Fruit fly (Drosophila melanogaster) whole organism, adult: ENCODE results near the gene CG9926.

ENCODE experiments used
- CG11617 ChIP-seq: fragments of 200-800 bp; sonication (Bioruptor generic); optimal IDR thresholded peaks from 2 replicates; lab custom pipeline; 2017; ENCODE audit warnings: mild to moderate bottlenecking, missing biosample characterization, missing genetic modification reagents, missing genetic modification characterization
- CG12768 ChIP-seq: fragments of 200-800 bp; sonication (Bioruptor generic); optimal IDR thresholded peaks from 2 replicates; lab custom pipeline; 2017; ENCODE audit warnings: missing biosample characterization, missing genetic modification characterization, mild to moderate bottlenecking, moderate library complexity, missing genetic modification reagents
- CG14711 ChIP-seq: fragments of 200-800 bp; sonication (Bioruptor generic); optimal IDR thresholded peaks from 2 replicates; lab custom pipeline; 2018; ENCODE audit warnings: missing biosample characterization, mild to moderate bottlenecking, missing genetic modification characterization, moderate library complexity
- CG1620 ChIP-seq: fragments of 200-800 bp; sonication (Bioruptor generic); optimal IDR thresholded peaks from 2 replicates; lab custom pipeline; 2016; ENCODE audit warnings: missing biosample characterization, missing genetic modification characterization
- CG33017 ChIP-seq: fragments of 200-800 bp; sonication (Bioruptor generic); optimal IDR thresholded peaks from 2 replicates; lab custom pipeline; 2018; ENCODE audit warnings: missing biosample characterization, mild to moderate bottlenecking, missing genetic modification characterization, moderate library complexity
- CG5204 ChIP-seq: fragments of 200-800 bp; sonication (Bioruptor generic); optimal IDR thresholded peaks from 2 replicates; lab custom pipeline; 2016; ENCODE audit warnings: missing biosample characterization, missing genetic modification characterization
- CG7045 ChIP-seq: fragments of 200-800 bp; sonication (Bioruptor generic); optimal IDR thresholded peaks from 2 replicates; lab custom pipeline; 2017; ENCODE audit warnings: missing biosample characterization, mild to moderate bottlenecking, missing genetic modification characterization
- CG7101 ChIP-seq: fragments of 200-800 bp; sonication (Bioruptor generic); optimal IDR thresholded peaks from 2 replicates; lab custom pipeline; 2018; ENCODE audit warnings: missing biosample characterization, mild to moderate bottlenecking, missing genetic modification characterization, moderate library complexity
- Clk ChIP-seq: fragments of 200-800 bp; sonication (Bioruptor generic); optimal IDR thresholded peaks from 2 replicates; lab custom pipeline; 2017; ENCODE audit warnings: missing biosample characterization, missing genetic modification characterization
- Crg-1 ChIP-seq: fragments of 200-800 bp; sonication (Bioruptor generic); optimal IDR thresholded peaks from 2 replicates; lab custom pipeline; 2016; ENCODE audit warnings: missing biosample characterization, missing genetic modification characterization
- Hr96 ChIP-seq: fragments of 200-800 bp; sonication (Bioruptor generic); optimal IDR thresholded peaks from 2 replicates; lab custom pipeline; 2016; ENCODE audit warnings: missing biosample characterization, missing genetic modification characterization
- Mnt ChIP-seq: fragments of 200-800 bp; sonication (Bioruptor generic); optimal IDR thresholded peaks from 2 replicates; lab custom pipeline; 2016; ENCODE audit warnings: missing biosample characterization, mild to moderate bottlenecking, missing genetic modification characterization
- bab1 ChIP-seq: fragments of 200-800 bp; sonication (Bioruptor generic); optimal IDR thresholded peaks from 3 replicates; lab custom pipeline; 2019; ENCODE audit warnings: missing biosample characterization, mild to moderate bottlenecking, missing genetic modification characterization, moderate library complexity
- cic ChIP-seq: fragments of 200-800 bp; sonication (Bioruptor generic); optimal IDR thresholded peaks from 2 replicates; lab custom pipeline; 2017; ENCODE audit warnings: missing biosample characterization, mild to moderate bottlenecking, missing genetic modification characterization, moderate library complexity
- cnc ChIP-seq, 2 experiments: fragments of >200 bp; optimal IDR thresholded peaks; 2 replicates each; lab custom pipeline; 2017
- kay ChIP-seq: fragments of 200-800 bp; sonication (Bioruptor generic); peaks from one replicate; lab custom pipeline; 2016; ENCODE audit warnings: missing biosample characterization, missing genetic modification characterization, borderline replicate concordance
- ovo ChIP-seq: fragments of 200-800 bp; sonication (Bioruptor generic); optimal IDR thresholded peaks from 2 replicates; lab custom pipeline; 2016; ENCODE audit warnings: missing biosample characterization, missing genetic modification characterization
- pad ChIP-seq: fragments of 200-800 bp; sonication (Bioruptor generic); optimal IDR thresholded peaks from 3 replicates; lab custom pipeline; 2017; ENCODE audit warnings: missing biosample characterization, missing genetic modification characterization, mild to moderate bottlenecking, moderate library complexity, missing genetic modification reagents
- tj ChIP-seq: fragments of 200-800 bp; sonication (Bioruptor generic); optimal IDR thresholded peaks from 3 replicates; lab custom pipeline; 2017; ENCODE audit warnings: missing biosample characterization, mild to moderate bottlenecking, missing genetic modification characterization, moderate library complexity
- toe ChIP-seq: fragments of 200-800 bp; sonication (Bioruptor generic); optimal IDR thresholded peaks from 2 replicates; lab custom pipeline; 2016; ENCODE audit warnings: missing biosample characterization, missing genetic modification characterization

Gene CG9926

dm6 chr3R:13982298-13982846 is 31.4 kb upstream of the CG9926 start:
- TF ChIP-seq Hr96 (GFP tag; lab: Kevin White, UChicago) (no peak), Crg-1 (GFP tag; lab: Kevin White, UChicago) (no peak), bab1 (GFP tag; lab: Kevin White, UChicago) (no peak), CG11617 (no peak), cic (GFP tag; lab: Kevin White, UChicago) (no peak), CG7045 (GFP tag; lab: Kevin White, UChicago) (no peak)

dm6 chr3R:13981584-13981983 is 30.6 kb upstream of the CG9926 start:
- TF ChIP-seq Mnt (GFP tag; lab: Kevin White, UChicago) = no peak
- no peak for TF ChIP-seq bab1 (GFP tag; lab: Kevin White, UChicago)
- no peak for TF ChIP-seq CG7045 (GFP tag; lab: Kevin White, UChicago)
- no peak for TF ChIP-seq CG11617
- no peak for TF ChIP-seq toe (GFP tag; lab: Kevin White, UChicago)
- TF ChIP-seq CG33017 (tag; lab: Kevin White, UChicago) = no peak
- TF ChIP-seq cic (GFP tag; lab: Kevin White, UChicago) = no peak
- no peak for TF ChIP-seq CG14711
- no peak for TF ChIP-seq CG1620 (GFP tag; lab: Kevin White, UChicago)
- TF ChIP-seq pad (GFP tag; lab: Kevin White, UChicago) = no peak
- TF ChIP-seq CG12768 (GFP tag; lab: Kevin White, UChicago) = no peak
- TF ChIP-seq cnc (optimal IDR thresholded peaks at IDR 0.05; lab: Kevin White, UChicago) = no peak
- TF ChIP-seq Crg-1 (GFP tag; lab: Kevin White, UChicago) = no peak
- no peak for TF ChIP-seq Hr96 (GFP tag; lab: Kevin White, UChicago)

- TF ChIP-seq Clk (GFP tag; lab: Kevin White, UChicago) (no peak), CG7101 (no peak), toe (GFP tag; lab: Kevin White, UChicago) (no peak)
Measured at dm6 chr3R:13980956-13981355, 30.0 kb upstream of the CG9926 start.

- TF ChIP-seq CG7101 (no peak), ovo (GFP tag; lab: Kevin White, UChicago) (no peak), tj (GFP tag; lab: Kevin White, UChicago) (no peak), CG5204 (GFP tag; lab: Kevin White, UChicago) (no peak), CG1620 (GFP tag; lab: Kevin White, UChicago) (no peak), cic (GFP tag; lab: Kevin White, UChicago) (no peak), Mnt (GFP tag; lab: Kevin White, UChicago) (no peak), Crg-1 (GFP tag; lab: Kevin White, UChicago) (no peak), kay (GFP tag; lab: Kevin White, UChicago) (no peak)
Measured at dm6 chr3R:13978078-13978559, 27.2 kb upstream of the CG9926 start.

dm6 chr3R:13977126-13977991 is 26.4 kb upstream of the CG9926 start:
- TF ChIP-seq CG5204 (GFP tag; lab: Kevin White, UChicago) = no peak
- no peak for TF ChIP-seq kay (GFP tag; lab: Kevin White, UChicago)
- no peak for TF ChIP-seq bab1 (GFP tag; lab: Kevin White, UChicago)
- no peak for TF ChIP-seq CG33017 (tag; lab: Kevin White, UChicago)
- TF ChIP-seq Crg-1 (GFP tag; lab: Kevin White, UChicago) = no peak
- no peak for TF ChIP-seq ovo (GFP tag; lab: Kevin White, UChicago)
- no peak for TF ChIP-seq Mnt (GFP tag; lab: Kevin White, UChicago)
- TF ChIP-seq toe (GFP tag; lab: Kevin White, UChicago) = no peak
- no peak for TF ChIP-seq CG11617
- no peak for TF ChIP-seq CG1620 (GFP tag; lab: Kevin White, UChicago)
- TF ChIP-seq CG7045 (GFP tag; lab: Kevin White, UChicago) = no peak
- TF ChIP-seq Hr96 (GFP tag; lab: Kevin White, UChicago) = no peak
- no peak for TF ChIP-seq CG12768 (GFP tag; lab: Kevin White, UChicago)
- no peak for TF ChIP-seq cnc (optimal IDR thresholded peaks at IDR 0.05; lab: Kevin White, UChicago)
- TF ChIP-seq tj (GFP tag; lab: Kevin White, UChicago) = no peak
- TF ChIP-seq cic (GFP tag; lab: Kevin White, UChicago) = no peak
- no peak for TF ChIP-seq CG14711
- no peak for TF ChIP-seq CG7101
- no peak for TF ChIP-seq Clk (GFP tag; lab: Kevin White, UChicago)
- no peak for TF ChIP-seq pad (GFP tag; lab: Kevin White, UChicago)

dm6 chr3R:13976070-13976492 is 25.1 kb upstream of the CG9926 start:
- TF ChIP-seq pad (GFP tag; lab: Kevin White, UChicago) (no peak), toe (GFP tag; lab: Kevin White, UChicago) (no peak), CG11617 (no peak), Hr96 (GFP tag; lab: Kevin White, UChicago) (no peak), Mnt (GFP tag; lab: Kevin White, UChicago) (peak; percentile 42), tj (GFP tag; lab: Kevin White, UChicago) (peak; percentile 48), cic (GFP tag; lab: Kevin White, UChicago) (no peak)
